Fruit fly (Drosophila melanogaster): ENCODE data around the gene Gr97a.

dm6 chr3R:26982106-26982505 is 15.8 kb upstream of the Gr97a start:
- no peak for TF ChIP-seq CG8478 (optimal IDR thresholded peaks at IDR 0.05)
- no peak for TF ChIP-seq CTCF (optimal IDR thresholded peaks at IDR 0.05)

Measured in S2 (cell line).